Fruit fly (Drosophila melanogaster) whole organism, wandering third instar larva: ENCODE data around the gene CG32074.

Experiments used
- Abd-B ChIP-seq: fragments of >200 bp; optimal IDR thresholded peaks from 2 replicates; lab custom pipeline; 2017; ENCODE audit warnings: missing biosample characterization, missing genetic modification characterization
- CG32264 ChIP-seq: fragments of 200-800 bp; sonication (Bioruptor generic); optimal IDR thresholded peaks from 2 replicates; lab custom pipeline; 2016; ENCODE audit warnings: missing biosample characterization, missing genetic modification characterization
- Dfd ChIP-seq: fragments of >200 bp; optimal IDR thresholded peaks from 2 replicates; lab custom pipeline; 2017; ENCODE audit warnings: missing biosample characterization, missing genetic modification characterization
- tai ChIP-seq: sonication (Bioruptor generic); optimal IDR thresholded peaks from 2 replicates; lab custom pipeline; 2016; ENCODE audit warnings: missing biosample characterization, missing genetic modification characterization
- usp ChIP-seq: fragments of >200 bp; optimal IDR thresholded peaks from 2 replicates; lab custom pipeline; 2017; ENCODE audit warnings: missing biosample characterization, missing genetic modification characterization

DNA sequence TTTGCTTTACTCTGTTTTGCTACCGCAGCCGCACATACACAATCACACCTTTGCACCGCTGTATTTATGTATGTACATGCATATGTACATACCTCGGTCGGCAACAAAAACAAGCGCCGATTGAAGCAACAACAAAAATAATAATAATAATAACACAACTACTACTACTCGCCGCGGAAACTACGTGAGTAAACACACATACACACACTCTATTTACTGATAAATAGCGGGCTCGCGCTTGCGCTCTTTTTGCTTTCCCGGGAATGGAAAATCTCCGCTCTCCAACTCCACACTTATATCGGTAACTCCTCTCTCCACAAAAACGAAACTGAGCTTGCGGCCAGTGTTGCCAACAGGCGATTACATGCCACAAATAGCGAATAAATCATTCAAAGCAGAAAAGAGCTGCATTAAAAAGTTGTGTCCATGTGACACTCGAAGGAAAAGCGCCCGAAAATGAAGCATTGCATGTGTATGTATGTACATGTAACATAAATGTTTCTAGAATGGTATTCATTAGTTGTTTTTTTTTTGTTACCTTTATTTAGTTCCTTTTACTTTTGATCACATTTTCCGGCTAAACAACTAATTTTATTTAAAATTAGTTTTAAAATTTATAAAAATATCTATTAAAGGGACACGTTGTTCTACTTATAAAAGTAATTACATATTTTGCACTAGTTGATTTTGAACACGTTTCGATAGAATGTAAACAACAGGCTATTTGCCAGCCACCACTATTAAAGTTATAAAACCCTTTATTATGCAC lies 13.3 kb downstream of the CG32074 start:
- TF ChIP-seq usp (GFP tag; lab: Kevin White, UChicago) = no peak
- TF ChIP-seq Dfd (GFP tag; lab: Kevin White, UChicago) = no peak
- no peak for TF ChIP-seq tai (GFP tag; lab: Kevin White, UChicago)
- no peak for TF ChIP-seq Abd-B (GFP tag; lab: Kevin White, UChicago)
- no peak for TF ChIP-seq CG32264 (GFP tag; lab: Kevin White, UChicago)
